Fruit fly (Drosophila melanogaster) whole organism, prepupa: ENCODE results near the gene BG642312.

ENCODE experiments used
- Blimp-1 ChIP-seq: fragments of 200-800 bp; sonication (Bioruptor generic); optimal IDR thresholded peaks from 3 replicates; lab custom pipeline; 2017; ENCODE audit warnings: missing biosample characterization, missing genetic modification characterization, mild to moderate bottlenecking, moderate library complexity, missing genetic modification reagents
- CG10631 ChIP-seq: fragments of 200-800 bp; sonication (Bioruptor generic); optimal IDR thresholded peaks from 2 replicates; lab custom pipeline; 2016; ENCODE audit warnings: missing biosample characterization, missing genetic modification characterization
- CG10669 ChIP-seq: fragments of 200-800 bp; sonication (Bioruptor generic); optimal IDR thresholded peaks from 3 replicates; lab custom pipeline; 2018; ENCODE audit warnings: missing biosample characterization, mild to moderate bottlenecking, missing genetic modification characterization, moderate library complexity
- CG11294 ChIP-seq: fragments of 200-800 bp; sonication (Bioruptor generic); IDR thresholded peaks from 2 replicates; pipeline ENCODE4 v1.3.6; 2022; ENCODE audit warnings: missing biosample characterization, missing genetic modification characterization
- CG11762 ChIP-seq: fragments of 200-800 bp; sonication (Bioruptor generic); optimal IDR thresholded peaks from 3 replicates; lab custom pipeline; 2016; ENCODE audit warnings: missing biosample characterization, missing genetic modification characterization; ENCODE audit not compliant: insufficient read depth
- CG15336 ChIP-seq: fragments of 200-800 bp; sonication (Bioruptor generic); IDR thresholded peaks from 2 replicates; pipeline ENCODE4 v1.3.6; 2022; ENCODE audit warnings: missing biosample characterization, missing genetic modification characterization
- CG1621 ChIP-seq: fragments of 200-800 bp; sonication (Bioruptor generic); optimal IDR thresholded peaks from 3 replicates; lab custom pipeline; 2018; ENCODE audit warnings: missing biosample characterization, mild to moderate bottlenecking, missing genetic modification characterization
- CG31627 ChIP-seq: fragments of 200-800 bp; sonication (Bioruptor generic); optimal IDR thresholded peaks from 3 replicates; lab custom pipeline; 2016; ENCODE audit warnings: missing biosample characterization, missing genetic modification characterization
- CG32006 ChIP-seq: fragments of 200-800 bp; sonication (Bioruptor generic); optimal IDR thresholded peaks from 3 replicates; lab custom pipeline; 2017; ENCODE audit warnings: missing biosample characterization, mild to moderate bottlenecking, missing genetic modification characterization
- CG34406 ChIP-seq: fragments of 200-800 bp; sonication (Bioruptor generic); optimal IDR thresholded peaks from 3 replicates; lab custom pipeline; 2016; ENCODE audit warnings: missing biosample characterization, missing genetic modification characterization
- CG6163 ChIP-seq: fragments of 200-800 bp; sonication (Bioruptor generic); IDR thresholded peaks from 3 replicates; pipeline ENCODE4 v1.3.6; 2022; ENCODE audit warnings: missing biosample characterization, missing genetic modification characterization
- CG6276 ChIP-seq: fragments of 200-800 bp; sonication (Bioruptor generic); optimal IDR thresholded peaks from 2 replicates; lab custom pipeline; 2017; ENCODE audit warnings: missing biosample characterization, mild to moderate bottlenecking, missing genetic modification characterization
- CG6792 ChIP-seq: fragments of 200-800 bp; sonication (Bioruptor generic); optimal IDR thresholded peaks from 3 replicates; lab custom pipeline; 2016; ENCODE audit warnings: missing biosample characterization, missing genetic modification characterization
- CG6808 ChIP-seq: fragments of 200-800 bp; sonication (Bioruptor generic); optimal IDR thresholded peaks from 3 replicates; lab custom pipeline; 2017; ENCODE audit warnings: missing biosample characterization, missing genetic modification characterization, mild to moderate bottlenecking, moderate library complexity, missing genetic modification reagents
- CG7368 ChIP-seq: fragments of 200-800 bp; sonication (Bioruptor generic); optimal IDR thresholded peaks from 3 replicates; lab custom pipeline; 2016; ENCODE audit warnings: missing biosample characterization, missing genetic modification characterization
- CG8119 ChIP-seq: fragments of 200-800 bp; sonication (Bioruptor generic); IDR thresholded peaks from 3 replicates; pipeline ENCODE4 v1.3.6; 2022; ENCODE audit warnings: missing biosample characterization, missing genetic modification characterization
- CG8632 ChIP-seq: fragments of 200-800 bp; sonication (Bioruptor generic); optimal IDR thresholded peaks from 3 replicates; lab custom pipeline; 2016; ENCODE audit warnings: missing biosample characterization, missing genetic modification characterization
- CG9139 ChIP-seq: fragments of 200-800 bp; sonication (Bioruptor generic); optimal IDR thresholded peaks from 3 replicates; lab custom pipeline; 2017; ENCODE audit warnings: missing biosample characterization, mild to moderate bottlenecking, missing genetic modification characterization
- Eip78C ChIP-seq: fragments of 200-800 bp; sonication (Bioruptor generic); peaks from one replicate; lab custom pipeline; 2016; ENCODE audit warnings: missing biosample characterization, missing genetic modification characterization
- Eip93F ChIP-seq: fragments of 200-800 bp; sonication (Bioruptor generic); optimal IDR thresholded peaks from 2 replicates; lab custom pipeline; 2016; ENCODE audit warnings: missing biosample characterization, mild to moderate bottlenecking, missing genetic modification characterization
- Ets21C ChIP-seq: fragments of 200-800 bp; sonication (Bioruptor generic); optimal IDR thresholded peaks from 3 replicates; lab custom pipeline; 2016; ENCODE audit warnings: missing biosample characterization, missing genetic modification characterization
- Ets96B ChIP-seq: fragments of 200-800 bp; optimal IDR thresholded peaks from 2 replicates; lab custom pipeline; 2019; ENCODE audit warnings: missing biosample characterization, mild to moderate bottlenecking, missing genetic modification characterization, moderate library complexity
- Gug ChIP-seq: fragments of 200-800 bp; sonication (Bioruptor generic); IDR thresholded peaks from 2 replicates; pipeline ENCODE4 v1.3.6; 2022; ENCODE audit warnings: missing biosample characterization, missing genetic modification characterization
- Hr38 ChIP-seq: sonication (Bioruptor generic); optimal IDR thresholded peaks from 2 replicates; lab custom pipeline; 2016; ENCODE audit warnings: missing biosample characterization, missing genetic modification characterization
- Hr39 ChIP-seq: fragments of 200-800 bp; sonication (Bioruptor generic); optimal IDR thresholded peaks from 2 replicates; lab custom pipeline; 2016; ENCODE audit warnings: missing biosample characterization, missing genetic modification characterization
- Lpt ChIP-seq: fragments of 200-800 bp; sonication (Bioruptor generic); optimal IDR thresholded peaks from 3 replicates; lab custom pipeline; 2016; ENCODE audit warnings: missing biosample characterization, missing genetic modification characterization
- Met ChIP-seq: fragments of 200-800 bp; sonication (Bioruptor generic); optimal IDR thresholded peaks from 3 replicates; lab custom pipeline; 2016; ENCODE audit warnings: missing biosample characterization, missing genetic modification characterization
- OdsH ChIP-seq: fragments of 200-800 bp; sonication (Bioruptor generic); optimal IDR thresholded peaks from 3 replicates; lab custom pipeline; 2016; ENCODE audit warnings: missing biosample characterization, missing genetic modification characterization
- Smox ChIP-seq: fragments of 200-800 bp; sonication (Bioruptor generic); optimal IDR thresholded peaks from 3 replicates; lab custom pipeline; 2016; ENCODE audit warnings: missing biosample characterization, missing genetic modification characterization
- Sox14 ChIP-seq: fragments of 200-800 bp; sonication (Bioruptor generic); optimal IDR thresholded peaks from 3 replicates; lab custom pipeline; 2016; ENCODE audit warnings: missing biosample characterization, missing genetic modification characterization
- Sox15 ChIP-seq: fragments of 200-800 bp; sonication (Bioruptor generic); optimal IDR thresholded peaks from 3 replicates; lab custom pipeline; 2016; ENCODE audit warnings: missing biosample characterization, missing genetic modification characterization
- acj6 ChIP-seq: fragments of 200-800 bp; sonication (Bioruptor generic); optimal IDR thresholded peaks from 3 replicates; lab custom pipeline; 2016; ENCODE audit warnings: missing biosample characterization, missing genetic modification characterization
- cyc ChIP-seq: fragments of 200-800 bp; sonication (Bioruptor generic); optimal IDR thresholded peaks from 3 replicates; lab custom pipeline; 2016; ENCODE audit warnings: missing biosample characterization, missing genetic modification characterization
- dac ChIP-seq: fragments of 200-800 bp; sonication (Bioruptor generic); optimal IDR thresholded peaks from 2 replicates; lab custom pipeline; 2017; ENCODE audit warnings: missing biosample characterization, mild to moderate bottlenecking, missing genetic modification characterization
- dsx ChIP-seq: fragments of 200-800 bp; optimal IDR thresholded peaks from 3 replicates; lab custom pipeline; 2019; ENCODE audit warnings: missing biosample characterization, mild to moderate bottlenecking, missing genetic modification characterization, moderate library complexity; ENCODE audit not compliant: poor library complexity, severe bottlenecking
- eg ChIP-seq: fragments of 200-800 bp; sonication (Bioruptor generic); IDR thresholded peaks from 3 replicates; pipeline ENCODE4 v1.3.6; 2022; ENCODE audit warnings: missing biosample characterization, missing genetic modification characterization
- esn ChIP-seq: fragments of 200-800 bp; sonication (Bioruptor generic); optimal IDR thresholded peaks from 2 replicates; lab custom pipeline; 2016; ENCODE audit warnings: missing biosample characterization, mild to moderate bottlenecking, missing genetic modification characterization, moderate library complexity
- lz ChIP-seq: fragments of 200-800 bp; sonication (Bioruptor generic); optimal IDR thresholded peaks from 3 replicates; lab custom pipeline; 2016; ENCODE audit warnings: missing biosample characterization, missing genetic modification characterization
- net ChIP-seq: fragments of 200-800 bp; sonication (Bioruptor generic); optimal IDR thresholded peaks from 3 replicates; lab custom pipeline; 2016; ENCODE audit warnings: missing biosample characterization, missing genetic modification characterization
- pdm3 ChIP-seq: fragments of 200-800 bp; sonication (Bioruptor generic); optimal IDR thresholded peaks from 3 replicates; lab custom pipeline; 2016; ENCODE audit warnings: missing biosample characterization, missing genetic modification characterization
- salr ChIP-seq, 2 experiments: fragments of 200-800 bp; sonication (Bioruptor generic); optimal IDR thresholded peaks; 3 replicates each; lab custom pipeline; 2016 to 2018; ENCODE audit warnings: missing biosample characterization in 2 of 2, missing genetic modification characterization in 2 of 2, mild to moderate bottlenecking in 1 of 2
- spab ChIP-seq: fragments of 200-800 bp; sonication (Bioruptor generic); optimal IDR thresholded peaks from 2 replicates; lab custom pipeline; 2017; ENCODE audit warnings: missing biosample characterization, mild to moderate bottlenecking, missing genetic modification characterization, missing genetic modification reagents
- vri ChIP-seq: fragments of 200-800 bp; sonication (Bioruptor generic); optimal IDR thresholded peaks from 3 replicates; lab custom pipeline; 2016; ENCODE audit warnings: missing biosample characterization, mild to moderate bottlenecking, missing genetic modification characterization

BG642312 gene

DNA sequence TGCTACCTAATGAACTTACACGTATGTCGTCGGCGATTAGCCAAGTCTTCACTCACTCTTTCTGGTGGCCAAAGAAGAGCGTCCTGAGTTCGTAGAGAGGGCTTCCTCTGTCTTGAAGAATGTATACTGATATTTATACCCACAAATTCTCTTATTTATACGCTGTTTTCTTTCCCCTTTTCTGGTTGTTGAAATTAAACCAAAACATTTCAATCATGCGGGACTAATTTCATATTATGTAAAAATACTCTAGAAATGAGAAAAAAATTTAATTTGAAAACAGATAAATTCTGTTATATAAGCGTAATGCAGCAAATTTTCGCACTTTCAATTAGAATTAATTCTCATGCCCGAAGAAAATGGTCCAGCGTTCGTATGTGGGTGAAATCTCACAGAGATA is at the start of gene BG642312:
Gene BG642312, minus strand, starts transcription at position 101 of the 400 bp plus-strand sequence.
- TF ChIP-seq Ets96B (tag; lab: Kevin White, UChicago): no peak
- TF ChIP-seq CG11294: no peak
- TF ChIP-seq CG1621 (tag; lab: Kevin White, UChicago): no peak
- TF ChIP-seq CG10669 (GFP tag; lab: Kevin White, UChicago): no peak
- no peak for TF ChIP-seq salr (GFP tag; optimal IDR thresholded peaks at IDR 0.05; lab: Kevin White, UChicago)
- TF ChIP-seq dac (GFP tag; lab: Kevin White, UChicago): no peak
- TF ChIP-seq CG6792 (GFP tag; lab: Kevin White, UChicago): no peak
- no peak for TF ChIP-seq CG6808
- no peak for TF ChIP-seq pdm3 (GFP tag; lab: Kevin White, UChicago)
- TF ChIP-seq dsx (GFP tag; lab: Kevin White, UChicago): no peak
- TF ChIP-seq Smox: no peak
- TF ChIP-seq spab (GFP tag; lab: Kevin White, UChicago): no peak
- TF ChIP-seq CG6276 (GFP tag; lab: Kevin White, UChicago): no peak
- TF ChIP-seq cyc (GFP tag; lab: Kevin White, UChicago): no peak
- TF ChIP-seq CG7368 (GFP tag; lab: Kevin White, UChicago): no peak

DNA sequence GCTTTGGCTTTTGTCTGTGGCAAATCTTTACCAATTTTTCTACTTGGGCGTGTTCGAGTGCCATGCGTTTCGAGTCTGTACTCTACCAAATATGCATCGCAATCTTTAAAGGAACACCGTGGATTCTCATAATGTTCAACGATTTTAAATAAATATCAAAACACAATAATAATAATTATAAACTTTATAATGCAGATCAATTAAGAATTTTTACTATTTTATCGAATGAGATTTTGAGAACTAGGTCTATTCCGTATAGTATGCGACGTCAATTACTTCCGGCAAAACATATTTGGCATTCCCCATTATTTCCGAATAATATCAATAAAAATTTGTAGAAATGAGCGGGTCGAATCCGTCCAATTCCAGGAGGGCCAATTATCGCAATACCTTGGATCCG is 42.3 kb upstream of the BG642312 start, which contains the start of gene CG43168:
Gene CG43168, plus strand, starts transcription at position 301 of the 400 bp plus-strand sequence.
- no peak for TF ChIP-seq Met (GFP tag; lab: Kevin White, UChicago)
- TF ChIP-seq Eip78C (GFP tag; lab: Kevin White, UChicago): peak; percentile 25

DNA sequence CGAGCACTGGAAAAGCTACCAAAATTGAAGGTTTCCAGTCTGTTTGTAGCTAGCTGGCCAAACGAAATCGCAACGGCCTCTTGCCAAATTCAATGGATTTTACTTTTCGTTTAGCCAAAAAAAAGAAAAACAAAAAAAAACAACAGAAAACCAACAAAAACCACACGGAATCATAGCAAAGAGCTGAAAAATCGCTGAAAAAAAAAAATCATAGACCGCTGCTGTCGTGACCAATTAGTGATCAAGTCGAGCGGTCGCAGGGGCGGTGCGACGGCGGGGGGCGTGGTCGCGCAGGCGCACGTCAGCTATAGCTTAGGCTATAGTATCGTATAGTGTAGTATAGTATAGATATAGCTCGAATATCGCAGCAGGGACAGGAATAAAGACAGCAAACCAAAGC is 41.7 kb upstream of the BG642312 start:
- TF ChIP-seq CG15336 (GFP tag; lab: Robert Waterston, UW) (peak; percentile 86), net (GFP tag; lab: Kevin White, UChicago) (peak; percentile 53), esn (GFP tag; lab: Kevin White, UChicago) (no peak), CG32006 (peak; percentile 15), CG8632 (GFP tag; lab: Kevin White, UChicago) (no peak), CG6792 (GFP tag; lab: Kevin White, UChicago) (no peak), Lpt (peak; percentile 64), vri (GFP tag; lab: Kevin White, UChicago) (no peak), Hr38 (GFP tag; lab: Kevin White, UChicago) (peak; percentile 3), CG11294 (peak; percentile 40; the same call in 1 of the 2 replicates), Eip93F (GFP tag; lab: Kevin White, UChicago) (no peak), CG8119 (GFP tag; lab: Robert Waterston, UW) (peak; percentile 88), lz (GFP tag; lab: Kevin White, UChicago) (no peak), Gug (GFP tag; lab: Robert Waterston, UW) (no peak), CG6163 (GFP tag; lab: Robert Waterston, UW) (peak; percentile 32; the same call in 1 of the 3 replicates), Ets21C (GFP tag; lab: Kevin White, UChicago) (no peak), dac (GFP tag; lab: Kevin White, UChicago) (no peak), Eip78C (GFP tag; lab: Kevin White, UChicago) (peak; percentile 55), Sox14 (no peak), spab (GFP tag; lab: Kevin White, UChicago) (no peak), eg (GFP tag; lab: Robert Waterston, UW) (peak; percentile 78), CG6276 (GFP tag; lab: Kevin White, UChicago) (peak; percentile 3)

DNA sequence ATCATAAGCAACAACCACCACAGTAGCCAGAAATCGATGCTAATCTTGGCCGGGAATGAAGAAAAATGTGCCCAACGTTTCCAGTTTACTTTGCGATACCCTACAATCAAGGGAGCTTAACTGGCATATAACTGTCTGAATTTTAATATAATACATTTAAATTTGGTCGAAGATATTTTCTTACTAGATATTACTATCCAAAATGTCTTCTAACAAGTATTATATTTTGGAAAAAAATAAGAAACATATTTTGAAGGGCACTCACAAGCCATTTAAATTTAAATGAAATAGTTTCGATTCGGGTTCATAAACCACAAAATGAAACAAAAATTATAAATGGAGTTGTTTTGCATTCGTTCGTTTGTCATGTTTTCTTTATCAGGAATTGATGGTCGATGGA is 37.1 kb upstream of the BG642312 start:
- TF ChIP-seq Smox: peak; percentile 54
- TF ChIP-seq Sox15 (GFP tag; lab: Kevin White, UChicago): peak; percentile 14
- TF ChIP-seq dsx (GFP tag; lab: Kevin White, UChicago): peak; percentile 16
- no peak for TF ChIP-seq CG9139
- peak; percentile 10 for TF ChIP-seq vri (GFP tag; lab: Kevin White, UChicago)
- TF ChIP-seq Hr39 (GFP tag; lab: Kevin White, UChicago): peak; percentile 46
- TF ChIP-seq dac (GFP tag; lab: Kevin White, UChicago): no peak
- no peak for TF ChIP-seq CG1621 (tag; lab: Kevin White, UChicago)
- TF ChIP-seq CG34406: peak; percentile 72
- TF ChIP-seq Blimp-1 (GFP tag; lab: Kevin White, UChicago): no peak
- TF ChIP-seq lz (GFP tag; lab: Kevin White, UChicago): peak; percentile 30
- peak; percentile 21; the same call in 1 of the 3 replicates for TF ChIP-seq CG6163 (GFP tag; lab: Robert Waterston, UW)
- TF ChIP-seq Ets21C (GFP tag; lab: Kevin White, UChicago): peak; percentile 16
- TF ChIP-seq eg (GFP tag; lab: Robert Waterston, UW): no peak
- TF ChIP-seq CG31627: peak; percentile 39
- no peak for TF ChIP-seq CG11294
- no peak for TF ChIP-seq Hr38 (GFP tag; lab: Kevin White, UChicago)
- no peak for TF ChIP-seq Eip93F (GFP tag; lab: Kevin White, UChicago)
- TF ChIP-seq acj6 (GFP tag; lab: Kevin White, UChicago): peak; percentile 57
- TF ChIP-seq OdsH (GFP tag; lab: Kevin White, UChicago): peak; percentile 59
- TF ChIP-seq CG10631: peak; percentile 39
- peak; percentile 65 for TF ChIP-seq CG8632 (GFP tag; lab: Kevin White, UChicago)
- TF ChIP-seq CG11762 (GFP tag; lab: Kevin White, UChicago): peak; percentile 13
